Worm (Caenorhabditis elegans) whole organism, L2 larva: Measurements from ENCODE around the gene lin-5.

Source experiments
- ZK546.5 ChIP-seq: sonication (generic microtip); optimal IDR thresholded peaks from 2 replicates; lab custom pipeline; 2017; ENCODE audit warnings: missing biosample characterization, missing genetic modification characterization
- ceh-16 ChIP-seq: fragments of 150-350 bp; optimal IDR thresholded peaks from 2 replicates; lab custom pipeline; 2014; ENCODE audit warnings: missing biosample characterization, missing genetic modification characterization
- elt-1 ChIP-seq: fragments of 150-350 bp; optimal IDR thresholded peaks from 2 replicates; lab custom pipeline; 2014; ENCODE audit warnings: missing biosample characterization, missing genetic modification characterization
- fos-1 ChIP-seq: fragments of 150-350 bp; optimal IDR thresholded peaks from 2 replicates; lab custom pipeline; 2014; ENCODE audit warnings: missing biosample characterization, missing genetic modification characterization
- gmeb-1 ChIP-seq: fragments of 150-350 bp; optimal IDR thresholded peaks from 2 replicates; lab custom pipeline; 2014; ENCODE audit warnings: missing biosample characterization, missing genetic modification characterization
- lin-13 ChIP-seq: fragments of 150-350 bp; optimal IDR thresholded peaks from 2 replicates; lab custom pipeline; 2014; ENCODE audit warnings: missing biosample characterization, missing genetic modification reagents, missing genetic modification characterization
- mdl-1 ChIP-seq, 2 experiments: fragments of 150-350 bp in 1 of 2; sonication (generic microtip) in 1 of 2; optimal IDR thresholded peaks; 2 replicates each; lab custom pipeline; 2017; ENCODE audit warnings: missing biosample characterization in 2 of 2, missing genetic modification characterization in 2 of 2
- nhr-11 ChIP-seq: fragments of 150-350 bp; optimal IDR thresholded peaks from 2 replicates; lab custom pipeline; 2014; ENCODE audit warnings: missing biosample characterization, missing genetic modification characterization
- nhr-6 ChIP-seq: fragments of 150-350 bp; optimal IDR thresholded peaks from 2 replicates; lab custom pipeline; 2014; ENCODE audit warnings: missing biosample characterization, missing genetic modification characterization
- nhr-77 ChIP-seq: fragments of 150-350 bp; optimal IDR thresholded peaks from 2 replicates; lab custom pipeline; 2014; ENCODE audit warnings: missing biosample characterization, missing genetic modification characterization
- snpc-4 ChIP-seq: fragments of 150-350 bp; optimal IDR thresholded peaks from 2 replicates; lab custom pipeline; 2014; ENCODE audit warnings: missing biosample characterization, missing genetic modification characterization
- zag-1 ChIP-seq: fragments of 150-350 bp; optimal IDR thresholded peaks from 2 replicates; lab custom pipeline; 2014; ENCODE audit warnings: missing biosample characterization, missing genetic modification characterization
- ztf-1 ChIP-seq: fragments of 200-800 bp; sonication (Bioruptor generic); conservative IDR thresholded peaks from 2 replicates; pipeline ENCODE4 v1.3.6; 2022; ENCODE audit warnings: missing genetic modification characterization, missing compliant biosample characterization
- ztf-11 ChIP-seq: sonication (generic microtip); optimal IDR thresholded peaks from 2 replicates; lab custom pipeline; 2017; ENCODE audit warnings: missing biosample characterization, missing genetic modification characterization

ce11 chrII:7889321-7889720 is 28.9 kb downstream of the lin-5 start:
- TF ChIP-seq nhr-77 (tag; lab: Kevin White, UChicago) (no peak), elt-1 (no peak), nhr-11 (tag; lab: Kevin White, UChicago) (no peak), snpc-4 (tag; lab: Kevin White, UChicago) (no peak), nhr-6 (tag; lab: Kevin White, UChicago) (no peak), ceh-16 (tag; lab: Kevin White, UChicago) (no peak), zag-1 (no peak), ztf-1 (GFP tag; lab: Robert Waterston, UW) (no peak), lin-13 (GFP tag; lab: Kevin White, UChicago) (no peak), fos-1 (tag; lab: Kevin White, UChicago) (peak; percentile 27), mdl-1 (tag; optimal IDR thresholded peaks at IDR 0.05; lab: Kevin White, UChicago) (no peak), ztf-11 (tag; lab: Kevin White, UChicago) (no peak), ZK546.5 (tag; lab: Kevin White, UChicago) (no peak), gmeb-1 (peak; percentile 1)
